Fruit fly (Drosophila melanogaster) whole organism, embryonic: ENCODE results near the gene RpS25.
A peak's percentile ranks its signal among the peaks of the same experiment; 100 is the strongest.

ENCODE experiments used
- ATbp ChIP-seq: fragments of 200-800 bp; sonication (Bioruptor generic); optimal IDR thresholded peaks from 2 replicates; lab custom pipeline; 2017; ENCODE audit warnings: missing biosample characterization, mild to moderate bottlenecking, missing genetic modification characterization, missing genetic modification reagents
- Aef1 ChIP-seq: fragments of 200-800 bp; sonication (Bioruptor generic); IDR thresholded peaks from 3 replicates; pipeline ENCODE4 v1.3.6; 2022; ENCODE audit warnings: missing biosample characterization, missing genetic modification characterization
- Antp ChIP-seq: fragments of 200-800 bp; sonication (Bioruptor generic); optimal IDR thresholded peaks from 3 replicates; lab custom pipeline; 2016; ENCODE audit warnings: missing biosample characterization, missing genetic modification characterization
- Awh ChIP-seq: fragments of 200-800 bp; sonication (Bioruptor generic); IDR thresholded peaks from 2 replicates; pipeline ENCODE4, ENCODE4 v1.3.6; 2022; ENCODE audit warnings: missing biosample characterization, missing genetic modification characterization
- B-H1 ChIP-seq: fragments of 200-800 bp; sonication (Bioruptor generic); IDR thresholded peaks from 3 replicates; pipeline ENCODE4 v1.3.6; 2022; ENCODE audit warnings: missing biosample characterization, missing genetic modification characterization
- C15 ChIP-seq: fragments of 200-800 bp; sonication (Bioruptor generic); IDR thresholded peaks from 3 replicates; pipeline ENCODE4 v1.3.6; 2022; ENCODE audit warnings: missing biosample characterization, missing genetic modification characterization
- CG10543 ChIP-seq: fragments of 200-800 bp; sonication (Bioruptor generic); optimal IDR thresholded peaks from 3 replicates; lab custom pipeline; 2017; ENCODE audit warnings: missing biosample characterization, mild to moderate bottlenecking, missing genetic modification characterization, moderate library complexity
- CG11398 ChIP-seq: fragments of 200-800 bp; sonication (Bioruptor generic); optimal IDR thresholded peaks from 2 replicates; lab custom pipeline; 2016; ENCODE audit warnings: missing biosample characterization, missing genetic modification characterization
- CG11456 ChIP-seq: fragments of 200-800 bp; sonication (Bioruptor generic); IDR thresholded peaks from 3 replicates; pipeline ENCODE4 v1.3.6; 2022; ENCODE audit warnings: missing biosample characterization, missing genetic modification characterization
- CG12942 ChIP-seq: fragments of 200-800 bp; sonication (Bioruptor generic); optimal IDR thresholded peaks from 3 replicates; lab custom pipeline; 2016; ENCODE audit warnings: missing biosample characterization, missing genetic modification characterization
- CG15073 ChIP-seq: fragments of 200-800 bp; sonication (Bioruptor generic); optimal IDR thresholded peaks from 2 replicates; lab custom pipeline; 2016; ENCODE audit warnings: missing biosample characterization, missing genetic modification characterization
- CG1529 ChIP-seq: fragments of 200-800 bp; sonication (Bioruptor generic); optimal IDR thresholded peaks from 3 replicates; lab custom pipeline; 2018; ENCODE audit warnings: missing biosample characterization, missing genetic modification characterization
- CG15479 ChIP-seq: fragments of 200-800 bp; sonication (Bioruptor generic); optimal IDR thresholded peaks from 3 replicates; lab custom pipeline; 2019; ENCODE audit warnings: missing biosample characterization, mild to moderate bottlenecking, missing genetic modification characterization, moderate library complexity
- CG16815 ChIP-seq: fragments of 200-800 bp; sonication (Bioruptor generic); optimal IDR thresholded peaks from 3 replicates; lab custom pipeline; 2017; ENCODE audit warnings: missing biosample characterization, mild to moderate bottlenecking, missing genetic modification characterization
- CG2712 ChIP-seq: fragments of 200-800 bp; optimal IDR thresholded peaks from 3 replicates; lab custom pipeline; 2019; ENCODE audit warnings: missing biosample characterization, mild to moderate bottlenecking, missing genetic modification characterization, moderate library complexity
- CG32532 ChIP-seq: fragments of 200-800 bp; sonication (Bioruptor generic); IDR thresholded peaks from 2 replicates; pipeline ENCODE4 v1.3.6; 2022; ENCODE audit warnings: missing biosample characterization, missing genetic modification characterization
- CG34224 ChIP-seq: fragments of 200-800 bp; sonication (Bioruptor generic); IDR thresholded peaks from 3 replicates; pipeline ENCODE4 v1.3.6; 2022; ENCODE audit warnings: missing biosample characterization, missing genetic modification characterization; ENCODE audit not compliant: partially characterized antibody
- CG4617 ChIP-seq: fragments of 200-800 bp; sonication (Bioruptor generic); optimal IDR thresholded peaks from 3 replicates; lab custom pipeline; 2016; ENCODE audit warnings: missing biosample characterization, missing genetic modification characterization, borderline replicate concordance
- CG4820 ChIP-seq: fragments of 200-800 bp; sonication (Bioruptor generic); optimal IDR thresholded peaks from 3 replicates; lab custom pipeline; 2016; ENCODE audit warnings: missing biosample characterization, missing genetic modification characterization
- CG7372 ChIP-seq: fragments of 200-800 bp; sonication (Bioruptor generic); IDR thresholded peaks from 2 replicates; pipeline ENCODE4 v1.3.6; 2022; ENCODE audit warnings: missing biosample characterization, missing genetic modification characterization
- CG7963 ChIP-seq: fragments of 200-800 bp; sonication (Bioruptor generic); IDR thresholded peaks from 3 replicates; pipeline ENCODE4 v1.3.6; 2022; ENCODE audit warnings: missing biosample characterization, missing genetic modification characterization; ENCODE audit not compliant: partially characterized antibody
- CG8765 ChIP-seq: fragments of 200-800 bp; sonication (Bioruptor generic); IDR thresholded peaks from 2 replicates; pipeline ENCODE4 v1.3.6; 2022; ENCODE audit warnings: missing biosample characterization, missing genetic modification characterization
- CG9727 ChIP-seq: fragments of 200-800 bp; sonication (Bioruptor generic); optimal IDR thresholded peaks from 3 replicates; lab custom pipeline; 2017; ENCODE audit warnings: missing biosample characterization, mild to moderate bottlenecking, missing genetic modification characterization
- CHES-1-like ChIP-seq: fragments of 200-800 bp; sonication (Bioruptor generic); optimal IDR thresholded peaks from 2 replicates; lab custom pipeline; 2016; ENCODE audit warnings: missing biosample characterization, missing genetic modification characterization
- D ChIP-seq, 2 experiments: fragments of 200-800 bp in 1 of 2; fragments of >200 bp in 1 of 2; sonication (Bioruptor generic) in 1 of 2; optimal IDR thresholded peaks; 2 replicates in 1 of 2; 3 replicates in 1 of 2; lab custom pipeline; 2017; ENCODE audit warnings: mild to moderate bottlenecking in 1 of 2, missing biosample characterization in 1 of 2, missing genetic modification characterization in 1 of 2, missing genetic modification reagents in 1 of 2
- D19B ChIP-seq: fragments of 200-800 bp; sonication (Bioruptor generic); optimal IDR thresholded peaks from 2 replicates; lab custom pipeline; 2017; ENCODE audit warnings: missing biosample characterization, mild to moderate bottlenecking, missing genetic modification characterization
- Dll ChIP-seq: fragments of 200-800 bp; sonication (Bioruptor generic); IDR thresholded peaks from 4 replicates; pipeline ENCODE4 v1.3.6; 2022; ENCODE audit warnings: missing biosample characterization, missing genetic modification characterization; ENCODE audit not compliant: partially characterized antibody
- Drgx ChIP-seq: fragments of 200-800 bp; sonication (Bioruptor generic); IDR thresholded peaks from 2 replicates; pipeline ENCODE4 v1.3.6; 2022; ENCODE audit warnings: missing biosample characterization, missing genetic modification characterization
- Elba2 ChIP-seq: fragments of 200-800 bp; sonication (Bioruptor generic); optimal IDR thresholded peaks from 3 replicates; lab custom pipeline; 2016; ENCODE audit warnings: missing biosample characterization, missing genetic modification characterization
- Gsc ChIP-seq: fragments of 200-800 bp; sonication (Bioruptor generic); IDR thresholded peaks from 2 replicates; pipeline ENCODE4 v1.3.6; 2022; ENCODE audit warnings: missing biosample characterization, missing genetic modification characterization
- Nf-YB ChIP-seq: fragments of 200-800 bp; sonication (Bioruptor generic); optimal IDR thresholded peaks from 3 replicates; lab custom pipeline; 2019; ENCODE audit warnings: missing biosample characterization, mild to moderate bottlenecking, missing genetic modification characterization, moderate library complexity
- Pdp1 ChIP-seq, 2 experiments: fragments of 200-800 bp; sonication (Bioruptor generic); optimal IDR thresholded peaks; 3 replicates each; lab custom pipeline; 2016; ENCODE audit warnings: missing biosample characterization in 2 of 2, missing genetic modification characterization in 2 of 2, mild to moderate bottlenecking in 1 of 2, moderate library complexity in 1 of 2
- Stat92E ChIP-seq, 3 experiments: fragments of >200 bp in 2 of 3; fragments of 200-800 bp in 1 of 3; sonication (Bioruptor generic) in 1 of 3; optimal IDR thresholded peaks; 2 replicates each; lab custom pipeline; 2017 to 2019; ENCODE audit warnings: missing biosample characterization in 3 of 3, missing genetic modification characterization in 3 of 3, mild to moderate bottlenecking in 1 of 3, moderate library complexity in 1 of 3
- Vsx1 ChIP-seq: fragments of 200-800 bp; sonication (Bioruptor generic); optimal IDR thresholded peaks from 2 replicates; lab custom pipeline; 2017; ENCODE audit warnings: missing biosample characterization, mild to moderate bottlenecking, missing genetic modification characterization, missing genetic modification reagents
- YL-1 ChIP-seq: fragments of 200-800 bp; sonication (Bioruptor generic); optimal IDR thresholded peaks from 3 replicates; lab custom pipeline; 2017; ENCODE audit warnings: missing biosample characterization, mild to moderate bottlenecking, missing genetic modification characterization
- ab ChIP-seq: fragments of 200-800 bp; sonication (Bioruptor generic); optimal IDR thresholded peaks from 2 replicates; lab custom pipeline; 2016; ENCODE audit warnings: missing biosample characterization, missing genetic modification characterization
- amos ChIP-seq: fragments of 200-800 bp; sonication (Bioruptor generic); IDR thresholded peaks from 2 replicates; pipeline ENCODE4 v1.3.6; 2022; ENCODE audit warnings: missing biosample characterization, missing genetic modification characterization; ENCODE audit not compliant: partially characterized antibody
- bowl ChIP-seq: fragments of 200-800 bp; sonication (Bioruptor generic); IDR thresholded peaks from 2 replicates; pipeline ENCODE4 v1.3.6; 2022; ENCODE audit warnings: missing biosample characterization, missing genetic modification characterization
- corto ChIP-seq: fragments of 200-800 bp; sonication (Bioruptor generic); optimal IDR thresholded peaks from 2 replicates; lab custom pipeline; 2016; ENCODE audit warnings: missing biosample characterization, mild to moderate bottlenecking, missing genetic modification characterization, moderate library complexity
- fd102C ChIP-seq: fragments of 200-800 bp; sonication (Bioruptor generic); optimal IDR thresholded peaks from 2 replicates; lab custom pipeline; 2018; ENCODE audit warnings: missing biosample characterization, mild to moderate bottlenecking, missing genetic modification characterization, moderate library complexity
- gsb ChIP-seq: fragments of 200-800 bp; sonication (Bioruptor generic); IDR thresholded peaks from 2 replicates; pipeline ENCODE4 v1.3.6; 2022; ENCODE audit warnings: missing biosample characterization, missing genetic modification characterization
- gsb-n ChIP-seq: fragments of 200-800 bp; sonication (Bioruptor generic); optimal IDR thresholded peaks from 3 replicates; lab custom pipeline; 2018; ENCODE audit warnings: missing biosample characterization, mild to moderate bottlenecking, missing genetic modification characterization
- otp ChIP-seq: fragments of 200-800 bp; sonication (Bioruptor generic); IDR thresholded peaks from 3 replicates; pipeline ENCODE4, ENCODE4 v1.3.6; 2022; ENCODE audit warnings: missing biosample characterization, missing genetic modification characterization
- peb ChIP-seq: fragments of 200-800 bp; sonication (Bioruptor generic); IDR thresholded peaks from 2 replicates; pipeline ENCODE4 v1.3.6; 2022; ENCODE audit warnings: missing biosample characterization, missing genetic modification characterization
- salm ChIP-seq: fragments of 200-800 bp; sonication (Bioruptor generic); optimal IDR thresholded peaks from 2 replicates; lab custom pipeline; 2018; ENCODE audit warnings: missing biosample characterization, mild to moderate bottlenecking, missing genetic modification characterization
- sc ChIP-seq, 3 experiments: fragments of >200 bp in 2 of 3; fragments of 200-800 bp in 1 of 3; sonication (Bioruptor generic) in 1 of 3; optimal IDR thresholded peaks; 2 replicates in 2 of 3; 3 replicates in 1 of 3; lab custom pipeline; 2017; ENCODE audit warnings: mild to moderate bottlenecking in 1 of 3, missing biosample characterization in 1 of 3, missing genetic modification characterization in 1 of 3, missing genetic modification reagents in 1 of 3
- wdn ChIP-seq: fragments of 200-800 bp; sonication (Bioruptor generic); IDR thresholded peaks from 2 replicates; pipeline ENCODE4 v1.3.6; 2022; ENCODE audit warnings: missing biosample characterization, missing genetic modification characterization
- z ChIP-seq: fragments of 200-800 bp; sonication (Bioruptor generic); IDR thresholded peaks from 3 replicates; pipeline ENCODE4 v1.3.6; 2022; ENCODE audit warnings: missing biosample characterization, missing genetic modification characterization

Gene RpS25

dm6 chr3R:11172460-11173168 is 43.5 kb downstream of the RpS25 start, which contains the start of gene Ugt35A1 (continued):
- TF ChIP-seq CG10543 (GFP tag; lab: Kevin White, UChicago) (no peak), Antp (GFP tag; lab: Kevin White, UChicago) (no peak), CG1529 (GFP tag; lab: Kevin White, UChicago) (no peak), z (peak; percentile 61; the same call in 2 of the 3 replicates), CG4820 (GFP tag; lab: Kevin White, UChicago) (no peak), CG16815 (GFP tag; lab: Kevin White, UChicago) (no peak), CG7372 (no peak), amos (GFP tag; lab: Robert Waterston, UW) (no peak; the same call in 1 of the 2 replicates), Awh (GFP tag; lab: Robert Waterston, UW) (no peak), CG12942 (GFP tag; lab: Kevin White, UChicago) (no peak), Gsc (GFP tag; lab: Robert Waterston, UW) (no peak), ATbp (GFP tag; lab: Kevin White, UChicago) (no peak), CG2712 (tag; lab: Kevin White, UChicago) (no peak), Dll (GFP tag; lab: Robert Waterston, UW) (no peak), Drgx (GFP tag; lab: Robert Waterston, UW) (no peak), Pdp1 (GFP tag; optimal IDR thresholded peaks at IDR 0.05; lab: Kevin White, UChicago) (peak in 1 of 2 experiments; percentile 92), CG11456 (GFP tag; lab: Robert Waterston, UW) (no peak), CG32532 (GFP tag; lab: Robert Waterston, UW) (peak; percentile 7; the same call in 1 of the 2 replicates), ab (GFP tag; lab: Kevin White, UChicago) (no peak), YL-1 (GFP tag; lab: Kevin White, UChicago) (no peak), CG15073 (GFP tag; lab: Kevin White, UChicago) (no peak), Aef1 (GFP tag; lab: Robert Waterston, UW) (no peak), gsb-n (tag; lab: Kevin White, UChicago) (no peak), gsb (GFP tag; lab: Robert Waterston, UW) (no peak), salm (tag; lab: Kevin White, UChicago) (no peak), CG15479 (GFP tag; lab: Kevin White, UChicago) (no peak), bowl (no peak), peb (GFP tag; lab: Robert Waterston, UW) (no peak), CG34224 (no peak), corto (GFP tag; lab: Kevin White, UChicago) (no peak), C15 (GFP tag; lab: Robert Waterston, UW) (no peak), CG11398 (GFP tag; lab: Kevin White, UChicago) (no peak), CG7963 (no peak), otp (GFP tag; lab: Robert Waterston, UW) (0 out of 3 replicates have a peak, but pooled peaks have one; percentile 12), D (optimal IDR thresholded peaks at IDR 0.05; lab: Kevin White, UChicago) (no peak), D (GFP tag; optimal IDR thresholded peaks at IDR 0.05; lab: Kevin White, UChicago) (no peak), Vsx1 (peak; percentile 89), CG8765 (GFP tag; lab: Robert Waterston, UW) (no peak), D19B (GFP tag; lab: Kevin White, UChicago) (no peak), sc (optimal IDR thresholded peaks at IDR 0.05; lab: Kevin White, UChicago) (no peak), sc (GFP tag; optimal IDR thresholded peaks at IDR 0.05; lab: Kevin White, UChicago) (no peak), Nf-YB (GFP tag; lab: Kevin White, UChicago) (no peak), fd102C (GFP tag; lab: Kevin White, UChicago) (no peak), Elba2 (GFP tag; lab: Kevin White, UChicago) (no peak), B-H1 (GFP tag; lab: Robert Waterston, UW) (no peak), CG4617 (GFP tag; lab: Kevin White, UChicago) (no peak), wdn (GFP tag; lab: Robert Waterston, UW) (no peak), Stat92E (GFP tag; optimal IDR thresholded peaks at IDR 0.05; lab: Kevin White, UChicago) (no peak), CG9727 (no peak), CHES-1-like (GFP tag; lab: Kevin White, UChicago) (no peak)
